Fruit fly (Drosophila melanogaster) whole organism, embryonic: Measurements from ENCODE around the gene sll.

ENCODE experiments used
- CG11695 ChIP-seq: fragments of 200-800 bp; sonication (Bioruptor generic); IDR thresholded peaks from 3 replicates; pipeline ENCODE4 v1.3.6; 2022; ENCODE audit warnings: missing biosample characterization, missing genetic modification characterization
- CG12769 ChIP-seq: fragments of 200-800 bp; sonication (Bioruptor generic); optimal IDR thresholded peaks from 2 replicates; lab custom pipeline; 2019; ENCODE audit warnings: missing biosample characterization, mild to moderate bottlenecking, missing genetic modification characterization, moderate library complexity
- CG12942 ChIP-seq: fragments of 200-800 bp; sonication (Bioruptor generic); optimal IDR thresholded peaks from 3 replicates; lab custom pipeline; 2016; ENCODE audit warnings: missing biosample characterization, missing genetic modification characterization
- CG13424 ChIP-seq: fragments of 200-800 bp; sonication (Bioruptor generic); optimal IDR thresholded peaks from 2 replicates; lab custom pipeline; 2019; ENCODE audit warnings: missing biosample characterization, mild to moderate bottlenecking, missing genetic modification characterization, moderate library complexity
- CG14667 ChIP-seq: fragments of 200-800 bp; sonication (Bioruptor generic); IDR thresholded peaks from 2 replicates; pipeline ENCODE4 v1.3.6; 2022; ENCODE audit warnings: missing biosample characterization, missing genetic modification characterization
- CG16815 ChIP-seq: fragments of 200-800 bp; sonication (Bioruptor generic); optimal IDR thresholded peaks from 3 replicates; lab custom pipeline; 2017; ENCODE audit warnings: missing biosample characterization, mild to moderate bottlenecking, missing genetic modification characterization
- CG17359 ChIP-seq: fragments of 200-800 bp; sonication (Bioruptor generic); optimal IDR thresholded peaks from 3 replicates; lab custom pipeline; 2018; ENCODE audit warnings: missing biosample characterization, mild to moderate bottlenecking, missing genetic modification characterization, moderate library complexity
- CG2120 ChIP-seq: fragments of 200-800 bp; sonication (Bioruptor generic); optimal IDR thresholded peaks from 3 replicates; lab custom pipeline; 2016; ENCODE audit warnings: missing biosample characterization, missing genetic modification characterization
- CG32767 ChIP-seq: fragments of 200-800 bp; sonication (Bioruptor generic); IDR thresholded peaks from 2 replicates; pipeline ENCODE4 v1.3.6; 2022; ENCODE audit warnings: missing biosample characterization, missing genetic modification characterization
- CG3407 ChIP-seq: fragments of 200-800 bp; sonication (Bioruptor generic); optimal IDR thresholded peaks from 2 replicates; lab custom pipeline; 2018; ENCODE audit warnings: missing biosample characterization, mild to moderate bottlenecking, missing genetic modification characterization
- CG34376 ChIP-seq: fragments of 200-800 bp; sonication (Bioruptor generic); optimal IDR thresholded peaks from 2 replicates; lab custom pipeline; 2018; ENCODE audit warnings: missing biosample characterization, mild to moderate bottlenecking, missing genetic modification characterization
- CG34422 ChIP-seq: fragments of 200-800 bp; sonication (Bioruptor generic); IDR thresholded peaks from 3 replicates; pipeline ENCODE4 v1.3.6; 2022; ENCODE audit warnings: missing biosample characterization, missing genetic modification characterization
- CG3726 ChIP-seq: fragments of 200-800 bp; sonication (Bioruptor generic); IDR thresholded peaks from 3 replicates; pipeline ENCODE4, ENCODE4 v1.3.6; 2022; ENCODE audit warnings: missing biosample characterization, missing genetic modification characterization
- CG42726 ChIP-seq: fragments of 200-800 bp; sonication (Bioruptor generic); IDR thresholded peaks from 2 replicates; pipeline ENCODE4 v1.3.6; 2022; ENCODE audit warnings: missing biosample characterization, missing genetic modification characterization; ENCODE audit not compliant: partially characterized antibody
- CG6272 ChIP-seq: fragments of 200-800 bp; sonication (Bioruptor generic); IDR thresholded peaks from 2 replicates; pipeline ENCODE4 v1.3.6; 2022; ENCODE audit warnings: missing biosample characterization, missing genetic modification characterization
- CG6689 ChIP-seq: fragments of 200-800 bp; sonication (Bioruptor generic); IDR thresholded peaks from 2 replicates; pipeline ENCODE4 v1.3.6; 2022; ENCODE audit warnings: missing biosample characterization, missing genetic modification characterization
- CG8765 ChIP-seq: fragments of 200-800 bp; sonication (Bioruptor generic); IDR thresholded peaks from 2 replicates; pipeline ENCODE4 v1.3.6; 2022; ENCODE audit warnings: missing biosample characterization, missing genetic modification characterization
- CG9727 ChIP-seq: fragments of 200-800 bp; sonication (Bioruptor generic); optimal IDR thresholded peaks from 3 replicates; lab custom pipeline; 2017; ENCODE audit warnings: missing biosample characterization, mild to moderate bottlenecking, missing genetic modification characterization
- Chrac-16 ChIP-seq: fragments of 200-800 bp; sonication (Bioruptor generic); optimal IDR thresholded peaks from 3 replicates; lab custom pipeline; 2016; ENCODE audit warnings: missing biosample characterization, missing genetic modification characterization
- Dip3 ChIP-seq: fragments of 200-800 bp; sonication (Bioruptor generic); optimal IDR thresholded peaks from 3 replicates; lab custom pipeline; 2016; ENCODE audit warnings: missing biosample characterization, missing genetic modification characterization
- NC2β ChIP-seq: fragments of 200-800 bp; sonication (Bioruptor generic); optimal IDR thresholded peaks from 2 replicates; lab custom pipeline; 2016; ENCODE audit warnings: missing biosample characterization, missing genetic modification characterization
- Nf-YB ChIP-seq: fragments of 200-800 bp; sonication (Bioruptor generic); optimal IDR thresholded peaks from 3 replicates; lab custom pipeline; 2019; ENCODE audit warnings: missing biosample characterization, mild to moderate bottlenecking, missing genetic modification characterization, moderate library complexity
- Spps ChIP-seq: fragments of 200-800 bp; sonication (Bioruptor generic); optimal IDR thresholded peaks from 2 replicates; lab custom pipeline; 2018; ENCODE audit warnings: missing biosample characterization, mild to moderate bottlenecking, missing genetic modification characterization
- Trl ChIP-seq, 3 experiments: fragments of >200 bp in 2 of 3; fragments of 200-800 bp in 1 of 3; sonication (Bioruptor generic) in 1 of 3; optimal IDR thresholded peaks; 2 replicates in 1 of 3; 3 replicates in 2 of 3; lab custom pipeline; 2016 to 2017; ENCODE audit warnings: missing biosample characterization in 1 of 3, missing genetic modification characterization in 1 of 3
- amos ChIP-seq: fragments of 200-800 bp; sonication (Bioruptor generic); IDR thresholded peaks from 2 replicates; pipeline ENCODE4 v1.3.6; 2022; ENCODE audit warnings: missing biosample characterization, missing genetic modification characterization; ENCODE audit not compliant: partially characterized antibody
- ara ChIP-seq: fragments of 200-800 bp; sonication (Bioruptor generic); IDR thresholded peaks from 2 replicates; pipeline ENCODE4 v1.3.6; 2022; ENCODE audit warnings: missing biosample characterization, missing genetic modification characterization
- bcd ChIP-seq: fragments of 200-800 bp; sonication (Bioruptor generic); optimal IDR thresholded peaks from 2 replicates; lab custom pipeline; 2017; ENCODE audit warnings: missing biosample characterization, mild to moderate bottlenecking, missing genetic modification characterization
- chm ChIP-seq: fragments of 200-800 bp; sonication (Bioruptor generic); IDR thresholded peaks from 2 replicates; pipeline ENCODE4 v1.3.6; 2022; ENCODE audit warnings: missing biosample characterization, missing genetic modification characterization
- dmrt99B ChIP-seq: fragments of 200-800 bp; sonication (Bioruptor generic); optimal IDR thresholded peaks from 2 replicates; lab custom pipeline; 2018; ENCODE audit warnings: missing biosample characterization, mild to moderate bottlenecking, missing genetic modification characterization, moderate library complexity
- eve ChIP-seq, 2 experiments: fragments of >200 bp; optimal IDR thresholded peaks; 2 replicates each; lab custom pipeline; 2017; ENCODE audit warnings: missing biosample characterization in 2 of 2, missing genetic modification characterization in 2 of 2
- eyg ChIP-seq: fragments of 200-800 bp; sonication (Bioruptor generic); optimal IDR thresholded peaks from 3 replicates; lab custom pipeline; 2016; ENCODE audit warnings: missing biosample characterization, missing genetic modification characterization
- fru ChIP-seq: fragments of >200 bp; optimal IDR thresholded peaks from 2 replicates; lab custom pipeline; 2017
- gcm2 ChIP-seq: fragments of 200-800 bp; sonication (Bioruptor generic); optimal IDR thresholded peaks from 2 replicates; lab custom pipeline; 2016; ENCODE audit warnings: missing biosample characterization, missing genetic modification characterization
- gem ChIP-seq: fragments of 200-800 bp; sonication (Bioruptor generic); optimal IDR thresholded peaks from 2 replicates; lab custom pipeline; 2019; ENCODE audit warnings: missing biosample characterization, mild to moderate bottlenecking, missing genetic modification characterization, moderate library complexity
- gro ChIP-seq: fragments of 200-800 bp; sonication (Bioruptor generic); optimal IDR thresholded peaks from 2 replicates; lab custom pipeline; 2016; ENCODE audit warnings: missing biosample characterization, missing genetic modification characterization
- gsb-n ChIP-seq: fragments of 200-800 bp; sonication (Bioruptor generic); optimal IDR thresholded peaks from 3 replicates; lab custom pipeline; 2018; ENCODE audit warnings: missing biosample characterization, mild to moderate bottlenecking, missing genetic modification characterization
- ind ChIP-seq: fragments of 200-800 bp; sonication (Bioruptor generic); optimal IDR thresholded peaks from 3 replicates; lab custom pipeline; 2016; ENCODE audit warnings: missing biosample characterization, missing genetic modification characterization
- ken ChIP-seq: fragments of 200-800 bp; sonication (Bioruptor generic); IDR thresholded peaks from 3 replicates; pipeline ENCODE4 v1.3.6; 2022; ENCODE audit warnings: missing biosample characterization, missing genetic modification characterization
- nmo ChIP-seq: fragments of 200-800 bp; sonication (Bioruptor generic); optimal IDR thresholded peaks from 2 replicates; lab custom pipeline; 2018; ENCODE audit warnings: missing biosample characterization, mild to moderate bottlenecking, missing genetic modification characterization, moderate library complexity
- nom ChIP-seq: fragments of 200-800 bp; sonication (Bioruptor generic); optimal IDR thresholded peaks from 2 replicates; lab custom pipeline; 2017; ENCODE audit warnings: missing biosample characterization, missing genetic modification characterization, mild to moderate bottlenecking, moderate library complexity, missing genetic modification reagents
- pnt ChIP-seq: fragments of 200-800 bp; sonication (Bioruptor generic); optimal IDR thresholded peaks from 3 replicates; lab custom pipeline; 2016; ENCODE audit warnings: missing biosample characterization, missing genetic modification characterization
- ranshi ChIP-seq: fragments of 200-800 bp; sonication (Bioruptor generic); IDR thresholded peaks from 2 replicates; pipeline ENCODE4 v1.3.6; 2022; ENCODE audit warnings: missing biosample characterization, missing genetic modification characterization
- schlank ChIP-seq: fragments of 200-800 bp; sonication (Bioruptor generic); optimal IDR thresholded peaks from 2 replicates; lab custom pipeline; 2018; ENCODE audit warnings: missing biosample characterization, mild to moderate bottlenecking, missing genetic modification characterization
- sens ChIP-seq: fragments of 200-800 bp; sonication (Bioruptor generic); peaks from one replicate; lab custom pipeline; 2016; ENCODE audit warnings: missing biosample characterization, missing genetic modification characterization
- sim ChIP-seq: fragments of 200-800 bp; sonication (Bioruptor generic); IDR thresholded peaks from 2 replicates; pipeline ENCODE4 v1.3.6; 2022; ENCODE audit warnings: missing biosample characterization, missing genetic modification characterization
- sr ChIP-seq: fragments of 200-800 bp; sonication (Bioruptor generic); IDR thresholded peaks from 3 replicates; pipeline ENCODE4 v1.3.6; 2022; ENCODE audit warnings: missing biosample characterization, missing genetic modification characterization
- toy ChIP-seq: fragments of 200-800 bp; sonication (Bioruptor generic); IDR thresholded peaks from 2 replicates; pipeline ENCODE4 v1.3.6; 2022; ENCODE audit warnings: missing biosample characterization, missing genetic modification characterization
- unpg ChIP-seq: fragments of 200-800 bp; sonication (Bioruptor generic); optimal IDR thresholded peaks from 3 replicates; lab custom pipeline; 2018; ENCODE audit warnings: missing biosample characterization, mild to moderate bottlenecking, missing genetic modification characterization, moderate library complexity
- wek ChIP-seq: fragments of 200-800 bp; sonication (Bioruptor generic); optimal IDR thresholded peaks from 3 replicates; lab custom pipeline; 2018; ENCODE audit warnings: missing biosample characterization, mild to moderate bottlenecking, missing genetic modification characterization, moderate library complexity

Gene sll

dm6 chr3R:17583658-17584460 is 22.0 kb upstream of the sll start (continued):
- TF ChIP-seq ara (GFP tag; lab: Robert Waterston, UW) (peak; percentile 69), CG6689 (GFP tag; lab: Robert Waterston, UW) (peak; percentile 49; the same call in 1 of the 2 replicates), Chrac-16 (GFP tag; lab: Kevin White, UChicago) (peak; percentile 35), Dip3 (no peak), CG8765 (GFP tag; lab: Robert Waterston, UW) (no peak; the same call in 1 of the 2 replicates), CG13424 (tag; lab: Kevin White, UChicago) (peak; percentile 64), ranshi (GFP tag; lab: Robert Waterston, UW) (peak; percentile 34; the same call in 1 of the 2 replicates), sens (GFP tag; lab: Kevin White, UChicago) (peak; percentile 93), sim (GFP tag; lab: Robert Waterston, UW) (no peak), NC2β (no peak), CG34422 (GFP tag; lab: Robert Waterston, UW) (no peak), Nf-YB (GFP tag; lab: Kevin White, UChicago) (peak; percentile 7), ken (GFP tag; lab: Robert Waterston, UW) (peak; percentile 15; the same call in 1 of the 3 replicates), CG9727 (GFP tag; lab: Kevin White, UChicago) (peak; percentile 58), pnt (GFP tag; lab: Kevin White, UChicago) (peak; percentile 21), CG34376 (GFP tag; lab: Kevin White, UChicago) (no peak), unpg (GFP tag; lab: Kevin White, UChicago) (peak; percentile 64), gcm2 (no peak), CG12942 (GFP tag; lab: Kevin White, UChicago) (peak; percentile 28), bcd (GFP tag; lab: Kevin White, UChicago) (peak; percentile 18), gsb-n (peak; percentile 61), eve (GFP tag; optimal IDR thresholded peaks at IDR 0.05; lab: Kevin White, UChicago) (peak in 1 of 2 experiments; percentile 79), toy (no peak), CG17359 (peak; percentile 61), CG12769 (tag; lab: Kevin White, UChicago) (peak; percentile 4), CG6272 (GFP tag; lab: Robert Waterston, UW) (no peak), nom (GFP tag; lab: Kevin White, UChicago) (no peak), CG16815 (GFP tag; lab: Kevin White, UChicago) (peak; percentile 28), amos (no peak), nmo (GFP tag; lab: Kevin White, UChicago) (peak; percentile 66), CG42726 (GFP tag; lab: Robert Waterston, UW) (no peak), gem (tag; lab: Kevin White, UChicago) (peak; percentile 76), chm (GFP tag; lab: Robert Waterston, UW) (no peak; the same call in 1 of the 2 replicates), eyg (GFP tag; lab: Kevin White, UChicago) (no peak), CG11695 (GFP tag; lab: Robert Waterston, UW) (peak; percentile 40; the same call in 1 of the 3 replicates), CG3726 (GFP tag; lab: Robert Waterston, UW) (0 out of 3 replicates have a peak, but pooled peaks have one; percentile 45), fru (lab: Kevin White, UChicago) (no peak), CG3407 (peak; percentile 24), schlank (tag; lab: Kevin White, UChicago) (no peak), gro (no peak), CG2120 (GFP tag; lab: Kevin White, UChicago) (no peak), ind (GFP tag; lab: Kevin White, UChicago) (peak; percentile 7), CG32767 (peak; percentile 21; the same call in 1 of the 2 replicates), sr (GFP tag; lab: Robert Waterston, UW) (no peak), wek (GFP tag; lab: Kevin White, UChicago) (no peak), CG14667 (GFP tag; lab: Robert Waterston, UW) (no peak; the same call in 1 of the 2 replicates), Trl (optimal IDR thresholded peaks at IDR 0.05; lab: Kevin White, UChicago) (no peak), Trl (GFP tag; optimal IDR thresholded peaks at IDR 0.05; lab: Kevin White, UChicago) (peak; percentile 4), Spps (tag; lab: Kevin White, UChicago) (peak; percentile 57), dmrt99B (peak; percentile 71)
